Worm (Caenorhabditis elegans) whole organism, L4 larva: ENCODE data around the gene F40C5.2.

Source experiments
- ama-1 ChIP-seq: fragments of 150-350 bp; optimal IDR thresholded peaks from 2 replicates; lab custom pipeline; 2014; ENCODE audit warnings: inconsistent platforms, mixed read lengths
- ceh-20 ChIP-seq: fragments of 200-800 bp; sonication (Bioruptor generic); IDR thresholded peaks from 2 replicates; pipeline ENCODE4 v1.3.6; 2022; ENCODE audit warnings: missing genetic modification reagents, missing genetic modification characterization, missing compliant biosample characterization
- dve-1 ChIP-seq: sonication (generic microtip); optimal IDR thresholded peaks from 2 replicates; lab custom pipeline; 2017; ENCODE audit warnings: antibody characterized with exemption, mild to moderate bottlenecking, missing genetic modification characterization, missing compliant biosample characterization; ENCODE audit not compliant: insufficient read depth
- nhr-6 ChIP-seq: fragments of 150-350 bp; optimal IDR thresholded peaks from 2 replicates; lab custom pipeline; 2014; ENCODE audit warnings: missing biosample characterization, missing genetic modification characterization
- snpc-1.2 ChIP-seq: fragments of 200-800 bp; sonication (Bioruptor generic); IDR thresholded peaks from 2 replicates; pipeline ENCODE4 v1.3.6; 2022; ENCODE audit warnings: missing genetic modification reagents, missing genetic modification characterization, missing compliant biosample characterization
- snpc-4 ChIP-seq: fragments of 150-350 bp; optimal IDR thresholded peaks from 2 replicates; lab custom pipeline; 2014; ENCODE audit warnings: missing biosample characterization, missing genetic modification characterization
- unc-39 ChIP-seq: sonication (generic microtip); optimal IDR thresholded peaks from 2 replicates; lab custom pipeline; 2017; ENCODE audit warnings: missing biosample characterization, missing genetic modification characterization
- zfp-3 ChIP-seq: fragments of 200-800 bp; sonication (Bioruptor generic); conservative IDR thresholded peaks from 2 replicates; pipeline ENCODE4 v1.3.6; 2022; ENCODE audit warnings: missing genetic modification reagents, missing genetic modification characterization, missing compliant biosample characterization

DNA sequence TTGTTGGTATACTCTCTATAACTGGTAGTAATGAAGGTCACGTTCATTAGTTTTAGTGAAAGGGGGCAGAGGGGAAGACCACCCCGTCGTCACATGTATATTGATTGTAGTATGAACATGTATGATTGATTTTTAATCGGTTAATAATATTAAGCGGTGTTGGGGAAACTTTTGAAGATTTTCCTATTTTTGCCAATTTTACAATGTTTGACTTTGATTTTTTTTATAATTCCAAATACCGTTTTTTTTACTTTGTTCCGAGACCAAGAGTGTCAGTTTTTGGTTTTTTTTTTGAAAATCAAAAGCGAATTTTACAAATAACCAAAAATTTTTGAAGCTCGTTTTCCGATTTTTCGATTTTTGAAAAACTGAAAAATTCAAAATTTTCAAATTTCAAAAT lies 35.5 kb upstream of the F40C5.2 start, which contains the start of gene nhr-221:
- TF ChIP-seq zfp-3 (GFP tag; lab: Robert Waterston, UW), result no peak
- TF ChIP-seq snpc-1.2 (GFP tag; lab: Robert Waterston, UW), result no peak
- no peak for TF ChIP-seq snpc-4 (tag; lab: Kevin White, UChicago)
- TF ChIP-seq dve-1 (tag; lab: Kevin White, UChicago), result no peak
- TF ChIP-seq ama-1 (lab: Kevin White, UChicago), result no peak
- TF ChIP-seq unc-39 (tag; lab: Kevin White, UChicago), result no peak
- TF ChIP-seq nhr-6 (tag; lab: Kevin White, UChicago), result no peak
- no peak for TF ChIP-seq ceh-20 (GFP tag; lab: Robert Waterston, UW)
